Worm (Caenorhabditis elegans) whole organism, L4 larva: ENCODE data around the gene ghi-1.

Experiments used
- D1046.2 ChIP-seq: fragments of 200-800 bp; sonication (Bioruptor generic); IDR thresholded peaks from 2 replicates; pipeline ENCODE4 v1.3.6; 2022; ENCODE audit warnings: missing genetic modification characterization, missing compliant biosample characterization
- T20F7.1 ChIP-seq: fragments of 200-800 bp; sonication (Bioruptor generic); optimal IDR thresholded peaks from 2 replicates; lab custom pipeline; 2018; ENCODE audit warnings: mild to moderate bottlenecking, missing genetic modification characterization, missing compliant biosample characterization
- T26A8.4 ChIP-seq: fragments of 200-800 bp; sonication (Bioruptor generic); IDR thresholded peaks from 2 replicates; pipeline ENCODE4 v1.3.6; 2022; ENCODE audit warnings: missing genetic modification characterization, missing compliant biosample characterization
- Y105C5A.15 ChIP-seq: fragments of 200-800 bp; sonication (Bioruptor generic); IDR thresholded peaks from 2 replicates; pipeline ENCODE4 v1.3.6; 2022; ENCODE audit warnings: missing genetic modification characterization, missing compliant biosample characterization
- aha-1 ChIP-seq: fragments of 150-350 bp; peaks from one replicate; lab custom pipeline; 2014; ENCODE audit warnings: missing biosample characterization, missing genetic modification characterization
- ama-1 ChIP-seq: fragments of 150-350 bp; optimal IDR thresholded peaks from 2 replicates; lab custom pipeline; 2014; ENCODE audit warnings: inconsistent platforms, mixed read lengths
- arid-1 ChIP-seq: fragments of 200-800 bp; sonication (Bioruptor generic); conservative IDR thresholded peaks from 2 replicates; pipeline ENCODE4 v1.3.6; 2022; ENCODE audit warnings: missing genetic modification reagents, missing genetic modification characterization, missing compliant biosample characterization
- ceh-20 ChIP-seq: fragments of 200-800 bp; sonication (Bioruptor generic); IDR thresholded peaks from 2 replicates; pipeline ENCODE4 v1.3.6; 2022; ENCODE audit warnings: missing genetic modification reagents, missing genetic modification characterization, missing compliant biosample characterization
- ceh-62 ChIP-seq: sonication (generic microtip); optimal IDR thresholded peaks from 2 replicates; lab custom pipeline; 2017; ENCODE audit warnings: missing biosample characterization, missing genetic modification characterization
- ceh-82 ChIP-seq: sonication (generic microtip); optimal IDR thresholded peaks from 2 replicates; lab custom pipeline; 2017; ENCODE audit warnings: missing biosample characterization, missing genetic modification characterization
- ces-1 ChIP-seq: fragments of 150-350 bp; sonication (generic microtip); optimal IDR thresholded peaks from 4 replicates; lab custom pipeline; 2014; ENCODE audit warnings: missing biosample characterization, missing genetic modification reagents, missing genetic modification characterization
- ctbp-1 ChIP-seq: fragments of 200-800 bp; sonication (Bioruptor generic); IDR thresholded peaks from 2 replicates; pipeline ENCODE4 v1.3.6; 2022; ENCODE audit warnings: missing genetic modification reagents, missing genetic modification characterization, missing compliant biosample characterization
- daf-19 ChIP-seq: fragments of 200-800 bp; sonication (Bioruptor generic); conservative IDR thresholded peaks from 2 replicates; pipeline ENCODE4 v1.3.6; 2022; ENCODE audit warnings: missing genetic modification characterization, missing compliant biosample characterization
- dmd-6 ChIP-seq: fragments of 200-800 bp; sonication (Bioruptor generic); IDR thresholded peaks from 2 replicates; pipeline ENCODE4 v1.3.6; 2022; ENCODE audit warnings: missing genetic modification reagents, missing genetic modification characterization, missing compliant biosample characterization
- dmd-9 ChIP-seq: fragments of 200-800 bp; sonication (Bioruptor generic); IDR thresholded peaks from 2 replicates; pipeline ENCODE4 v1.3.6; 2022; ENCODE audit warnings: missing genetic modification reagents, missing genetic modification characterization, missing compliant biosample characterization
- egl-27 ChIP-seq: sonication (generic microtip); optimal IDR thresholded peaks from 3 replicates; lab custom pipeline; 2017; ENCODE audit warnings: missing biosample characterization, missing genetic modification reagents, missing genetic modification characterization
- egl-43 ChIP-seq: fragments of 200-800 bp; sonication (Bioruptor generic); IDR thresholded peaks from 2 replicates; pipeline ENCODE4 v1.3.6; 2022; ENCODE audit warnings: missing genetic modification reagents, missing genetic modification characterization, missing compliant biosample characterization
- fkh-10 ChIP-seq: fragments of 150-350 bp; optimal IDR thresholded peaks from 2 replicates; lab custom pipeline; 2014; ENCODE audit warnings: missing biosample characterization, missing genetic modification reagents, missing genetic modification characterization
- hlh-11 ChIP-seq: fragments of 200-800 bp; sonication (Bioruptor generic); optimal IDR thresholded peaks from 2 replicates; lab custom pipeline; 2018; ENCODE audit warnings: mild to moderate bottlenecking, missing genetic modification characterization, missing compliant biosample characterization
- hmg-1.1 ChIP-seq: fragments of 200-800 bp; sonication (Bioruptor generic); IDR thresholded peaks from 2 replicates; pipeline ENCODE4 v1.3.6; 2022; ENCODE audit warnings: missing genetic modification reagents, missing genetic modification characterization, missing compliant biosample characterization
- jun-1 ChIP-seq: fragments of 150-350 bp; optimal IDR thresholded peaks from 2 replicates; lab custom pipeline; 2014; ENCODE audit warnings: missing biosample characterization, missing genetic modification reagents, missing genetic modification characterization
- lin-38 ChIP-seq: fragments of 200-800 bp; sonication (Bioruptor generic); IDR thresholded peaks from 2 replicates; pipeline ENCODE4 v1.3.6; 2022; ENCODE audit warnings: missing genetic modification reagents, missing genetic modification characterization, missing compliant biosample characterization
- lsy-2 ChIP-seq, 2 experiments: fragments of 150-350 bp in 1 of 2; sonication (generic microtip) in 1 of 2; optimal IDR thresholded peaks; 2 replicates each; lab custom pipeline; 2014 to 2017; ENCODE audit warnings: missing biosample characterization in 2 of 2, missing genetic modification characterization in 2 of 2
- madf-5 ChIP-seq, 2 experiments: fragments of 200-800 bp; sonication (Bioruptor generic); IDR thresholded peaks; 2 replicates each; pipeline ENCODE4 v1.3.6; 2022; ENCODE audit warnings: missing compliant biosample characterization in 2 of 2, missing genetic modification characterization in 2 of 2
- mep-1 ChIP-seq: fragments of 150-350 bp; sonication (generic microtip); optimal IDR thresholded peaks from 3 replicates; lab custom pipeline; 2014; ENCODE audit warnings: missing biosample characterization, missing genetic modification characterization
- mes-2 ChIP-seq: sonication (generic microtip); optimal IDR thresholded peaks from 2 replicates; lab custom pipeline; 2016; ENCODE audit warnings: missing genotype, mild to moderate bottlenecking, missing genetic modification characterization, missing compliant biosample characterization; ENCODE audit not compliant: poor library complexity, severe bottlenecking
- mxl-2 ChIP-seq: fragments of 200-800 bp; sonication (Bioruptor generic); conservative IDR thresholded peaks from 2 replicates; pipeline ENCODE4 v1.3.6; 2022; ENCODE audit warnings: missing genetic modification reagents, missing genetic modification characterization, missing compliant biosample characterization
- mxl-3 ChIP-seq: fragments of 200-800 bp; sonication (Bioruptor generic); optimal IDR thresholded peaks from 2 replicates; lab custom pipeline; 2018; ENCODE audit warnings: mild to moderate bottlenecking, missing genetic modification characterization, missing compliant biosample characterization
- nhr-102 ChIP-seq: sonication (generic microtip); optimal IDR thresholded peaks from 2 replicates; lab custom pipeline; 2016; ENCODE audit warnings: mild to moderate bottlenecking, missing genetic modification characterization, moderate library complexity, missing compliant biosample characterization
- nhr-11 ChIP-seq: fragments of 150-350 bp; optimal IDR thresholded peaks from 2 replicates; lab custom pipeline; 2014; ENCODE audit warnings: missing biosample characterization, missing genetic modification characterization
- nhr-237 ChIP-seq: sonication (generic microtip); optimal IDR thresholded peaks from 2 replicates; lab custom pipeline; 2017; ENCODE audit warnings: missing biosample characterization, missing genetic modification characterization
- nhr-28 ChIP-seq: fragments of 150-350 bp; optimal IDR thresholded peaks from 2 replicates; lab custom pipeline; 2014; ENCODE audit warnings: missing biosample characterization, missing genetic modification characterization
- nhr-42 ChIP-seq: fragments of 200-800 bp; sonication (Bioruptor generic); IDR thresholded peaks from 2 replicates; pipeline ENCODE4 v1.3.6; 2022; ENCODE audit warnings: missing genetic modification characterization, missing compliant biosample characterization
- nhr-48 ChIP-seq: sonication (generic microtip); optimal IDR thresholded peaks from 2 replicates; lab custom pipeline; 2016; ENCODE audit warnings: mild to moderate bottlenecking, missing genetic modification characterization, missing compliant biosample characterization
- nhr-6 ChIP-seq: fragments of 150-350 bp; optimal IDR thresholded peaks from 2 replicates; lab custom pipeline; 2014; ENCODE audit warnings: missing biosample characterization, missing genetic modification characterization
- php-3 ChIP-seq: fragments of 200-800 bp; sonication (Bioruptor generic); IDR thresholded peaks from 2 replicates; pipeline ENCODE4 v1.3.6; 2022; ENCODE audit warnings: missing genetic modification reagents, missing genetic modification characterization, missing compliant biosample characterization
- rbr-2 ChIP-seq: sonication (generic microtip); optimal IDR thresholded peaks from 2 replicates; lab custom pipeline; 2016; ENCODE audit warnings: missing genotype, missing genetic modification characterization, missing compliant biosample characterization
- saeg-2 ChIP-seq: fragments of 200-800 bp; sonication (Bioruptor generic); IDR thresholded peaks from 2 replicates; pipeline ENCODE4 v1.3.6; 2022; ENCODE audit warnings: missing genetic modification reagents, missing genetic modification characterization, missing compliant biosample characterization
- set-16 ChIP-seq: fragments of 200-800 bp; sonication (Bioruptor generic); IDR thresholded peaks from 2 replicates; pipeline ENCODE4 v1.3.6; 2022; ENCODE audit warnings: missing genetic modification reagents, missing genetic modification characterization, missing compliant biosample characterization
- skn-1 ChIP-seq: fragments of 150-350 bp; optimal IDR thresholded peaks from 2 replicates; lab custom pipeline; 2014; ENCODE audit warnings: missing biosample characterization, missing genetic modification characterization
- snpc-1.2 ChIP-seq: fragments of 200-800 bp; sonication (Bioruptor generic); IDR thresholded peaks from 2 replicates; pipeline ENCODE4 v1.3.6; 2022; ENCODE audit warnings: missing genetic modification reagents, missing genetic modification characterization, missing compliant biosample characterization
- snpc-4 ChIP-seq: fragments of 150-350 bp; optimal IDR thresholded peaks from 2 replicates; lab custom pipeline; 2014; ENCODE audit warnings: missing biosample characterization, missing genetic modification characterization
- spr-1 ChIP-seq: sonication (generic microtip); optimal IDR thresholded peaks from 2 replicates; lab custom pipeline; 2016; ENCODE audit warnings: mild to moderate bottlenecking, missing genetic modification characterization, missing compliant biosample characterization
- spr-3 ChIP-seq: fragments of 200-800 bp; sonication (Bioruptor generic); optimal IDR thresholded peaks from 2 replicates; lab custom pipeline; 2018; ENCODE audit warnings: mild to moderate bottlenecking, missing genetic modification characterization, missing compliant biosample characterization
- tag-97 ChIP-seq: fragments of 200-800 bp; sonication (Bioruptor generic); IDR thresholded peaks from 2 replicates; pipeline ENCODE4 v1.3.6; 2022; ENCODE audit warnings: missing genetic modification characterization, missing compliant biosample characterization
- tra-1 ChIP-seq: fragments of 200-800 bp; sonication (Bioruptor generic); IDR thresholded peaks from 2 replicates; pipeline ENCODE4 v1.3.6; 2022; ENCODE audit warnings: missing genetic modification reagents, missing genetic modification characterization, missing compliant biosample characterization
- vab-7 ChIP-seq: fragments of 200-800 bp; sonication (Bioruptor generic); IDR thresholded peaks from 2 replicates; pipeline ENCODE4 v1.3.6; 2022; ENCODE audit warnings: missing genetic modification reagents, missing genetic modification characterization, missing compliant biosample characterization
- zfp-2 ChIP-seq: sonication (generic microtip); optimal IDR thresholded peaks from 2 replicates; lab custom pipeline; 2016; ENCODE audit warnings: mild to moderate bottlenecking, missing genetic modification characterization, missing compliant biosample characterization
- zfp-3 ChIP-seq: fragments of 200-800 bp; sonication (Bioruptor generic); conservative IDR thresholded peaks from 2 replicates; pipeline ENCODE4 v1.3.6; 2022; ENCODE audit warnings: missing genetic modification reagents, missing genetic modification characterization, missing compliant biosample characterization

ghi-1 gene

ce11 chrII:11634681-11635527 is 11.6 kb upstream of the ghi-1 start (continued):
- TF ChIP-seq nhr-102 (peak; percentile 20), mxl-3 (GFP tag; lab: Kevin White, UChicago) (peak; percentile 89), tra-1 (peak; percentile 61; the same call in 1 of the 2 replicates), nhr-42 (GFP tag; lab: Robert Waterston, UW) (0 out of 2 replicates have a peak, but pooled peaks have one; percentile 71), spr-3 (GFP tag; lab: Kevin White, UChicago) (peak; percentile 46), zfp-3 (GFP tag; lab: Robert Waterston, UW) (0 out of 2 replicates have a peak, but pooled peaks have one; percentile 31), snpc-1.2 (GFP tag; lab: Robert Waterston, UW) (peak; percentile 62), D1046.2 (GFP tag; lab: Robert Waterston, UW) (no peak), ceh-20 (peak; percentile 87), nhr-48 (peak; percentile 47), ces-1 (GFP tag; lab: Kevin White, UChicago) (no peak), mxl-2 (GFP tag; lab: Robert Waterston, UW) (0 out of 2 replicates have a peak, but pooled peaks have one; percentile 25), rbr-2 (tag; lab: Kevin White, UChicago) (peak; percentile 88), madf-5 (GFP tag; IDR thresholded peaks at IDR 0.05; lab: Robert Waterston, UW) (no peak), ceh-82 (tag; lab: Kevin White, UChicago) (no peak), nhr-237 (tag; lab: Kevin White, UChicago) (no peak), dmd-6 (GFP tag; lab: Robert Waterston, UW) (peak; percentile 80), nhr-11 (tag; lab: Kevin White, UChicago) (peak; percentile 88), dmd-9 (no peak), mes-2 (peak; percentile 77), set-16 (GFP tag; lab: Robert Waterston, UW) (peak; percentile 99), ama-1 (peak; percentile 77), spr-1 (peak; percentile 67), saeg-2 (GFP tag; lab: Robert Waterston, UW) (peak; percentile 65; the same call in 1 of the 2 replicates)

- peak; percentile 75 for TF ChIP-seq T26A8.4 (GFP tag; lab: Robert Waterston, UW)
- no peak for TF ChIP-seq zfp-3 (GFP tag; lab: Robert Waterston, UW)
- TF ChIP-seq ctbp-1, result 0 out of 2 replicates have a peak, but pooled peaks have one; percentile 30
- peak; percentile 51 for TF ChIP-seq nhr-102
- 0 out of 2 replicates have a peak, but pooled peaks have one; percentile 45 for TF ChIP-seq php-3 (GFP tag; lab: Robert Waterston, UW)
- peak; percentile 45; the same call in 1 of the 2 replicates for TF ChIP-seq lin-38 (GFP tag; lab: Robert Waterston, UW)
- TF ChIP-seq T20F7.1 (GFP tag; lab: Kevin White, UChicago), result no peak
- peak; percentile 37 for TF ChIP-seq fkh-10 (GFP tag; lab: Kevin White, UChicago)
- TF ChIP-seq jun-1 (tag; lab: Kevin White, UChicago), result peak; percentile 81
- no peak for TF ChIP-seq egl-27
- peak; percentile 96 for TF ChIP-seq aha-1 (tag; lab: Kevin White, UChicago)
- peak; percentile 86 for TF ChIP-seq nhr-11 (tag; lab: Kevin White, UChicago)
- TF ChIP-seq nhr-6 (tag; lab: Kevin White, UChicago), result peak; percentile 96
- TF ChIP-seq tag-97, result no peak
- TF ChIP-seq arid-1 (GFP tag; lab: Robert Waterston, UW), result peak; percentile 45
- TF ChIP-seq mep-1, result peak; percentile 87
- peak; percentile 49 for TF ChIP-seq spr-1
- TF ChIP-seq zfp-2 (tag; lab: Kevin White, UChicago), result no peak
- TF ChIP-seq nhr-28, result peak; percentile 83
- TF ChIP-seq ceh-62 (tag; lab: Kevin White, UChicago), result no peak
- no peak for TF ChIP-seq Y105C5A.15 (GFP tag; lab: Robert Waterston, UW)
- no peak for TF ChIP-seq vab-7 (GFP tag; lab: Robert Waterston, UW)
- peak; percentile 72 for TF ChIP-seq hmg-1.1
- TF ChIP-seq snpc-4, result no peak
- peak; percentile 82 to 83 for TF ChIP-seq lsy-2 (tag; optimal IDR thresholded peaks at IDR 0.05; lab: Kevin White, UChicago)
- TF ChIP-seq skn-1 (tag; lab: Kevin White, UChicago), result no peak
- peak; percentile 71; the same call in 1 of the 2 replicates for TF ChIP-seq egl-43 (GFP tag; lab: Robert Waterston, UW)
- peak; percentile 95 for TF ChIP-seq hlh-11
- TF ChIP-seq daf-19 (GFP tag; lab: Robert Waterston, UW), result no peak
- TF ChIP-seq madf-5 (GFP tag; IDR thresholded peaks at IDR 0.05; lab: Robert Waterston, UW), result no peak
Observed at ce11 chrII:11635745-11636161, 10.8 kb upstream of the ghi-1 start.
